Worm (Caenorhabditis elegans) whole organism, L1 larva: ENCODE data around the gene arrd-23.

Experiments
- C04F5.9 ChIP-seq: sonication (generic microtip); optimal IDR thresholded peaks from 2 replicates; lab custom pipeline; 2016; ENCODE audit warnings: missing genetic modification characterization, missing compliant biosample characterization
- F16B12.6 ChIP-seq: fragments of 150-350 bp; optimal IDR thresholded peaks from 2 replicates; lab custom pipeline; 2014; ENCODE audit warnings: missing biosample characterization, missing genetic modification characterization
- alr-1 ChIP-seq: fragments of 200-800 bp; sonication (Bioruptor generic); optimal IDR thresholded peaks from 2 replicates; lab custom pipeline; 2018; ENCODE audit warnings: borderline replicate concordance, mild to moderate bottlenecking, missing genetic modification characterization, missing compliant biosample characterization
- aly-2 ChIP-seq: fragments of 150-350 bp; optimal IDR thresholded peaks from 2 replicates; lab custom pipeline; 2014; ENCODE audit warnings: missing biosample characterization, missing genetic modification characterization
- ceh-63 ChIP-seq: fragments of 200-800 bp; sonication (Bioruptor generic); optimal IDR thresholded peaks from 2 replicates; lab custom pipeline; 2018; ENCODE audit warnings: mild to moderate bottlenecking, missing genetic modification characterization, missing compliant biosample characterization
- ceh-82 ChIP-seq, 3 experiments: fragments of 150-350 bp in 1 of 3; sonication (generic microtip) in 2 of 3; optimal IDR thresholded peaks; 2 replicates each; lab custom pipeline; 2014 to 2017; ENCODE audit warnings: missing biosample characterization in 3 of 3, missing genetic modification characterization in 3 of 3
- ceh-90 ChIP-seq: sonication (generic microtip); optimal IDR thresholded peaks from 2 replicates; lab custom pipeline; 2016; ENCODE audit warnings: missing genetic modification characterization, missing compliant biosample characterization
- dsc-1 ChIP-seq: sonication (generic microtip); optimal IDR thresholded peaks from 2 replicates; lab custom pipeline; 2016; ENCODE audit warnings: mild to moderate bottlenecking, missing genetic modification characterization, missing compliant biosample characterization
- efl-1 ChIP-seq, 4 experiments: fragments of 150-350 bp; optimal IDR thresholded peaks in 3 of 4; peaks in 1 of 4; 1 replicate in 1 of 4; 2 replicates in 3 of 4; lab custom pipeline; 2014; ENCODE audit warnings: missing biosample characterization in 2 of 4, missing genetic modification characterization in 2 of 4, missing genetic modification reagents in 2 of 4
- elt-2 ChIP-seq: sonication (generic microtip); optimal IDR thresholded peaks from 2 replicates; lab custom pipeline; 2016; ENCODE audit warnings: missing genetic modification characterization, mild to moderate bottlenecking, inconsistent platforms, missing compliant biosample characterization, missing genetic modification reagents
- ets-5 ChIP-seq: fragments of 200-800 bp; sonication (Bioruptor generic); IDR thresholded peaks from 2 replicates; pipeline ENCODE4 v1.3.6; 2022; ENCODE audit warnings: missing genetic modification characterization, missing compliant biosample characterization
- fkh-4 ChIP-seq: sonication (generic microtip); optimal IDR thresholded peaks from 2 replicates; lab custom pipeline; 2016; ENCODE audit warnings: missing compliant biosample characterization, missing genetic modification characterization, borderline replicate concordance
- fkh-8 ChIP-seq: sonication (generic microtip); optimal IDR thresholded peaks from 2 replicates; lab custom pipeline; 2016; ENCODE audit warnings: mild to moderate bottlenecking, missing genetic modification characterization, missing compliant biosample characterization
- hlh-17 ChIP-seq: fragments of 200-800 bp; sonication (Bioruptor generic); optimal IDR thresholded peaks from 2 replicates; lab custom pipeline; 2018; ENCODE audit warnings: missing genetic modification characterization, mild to moderate bottlenecking, missing compliant biosample characterization, moderate library complexity, borderline replicate concordance
- hpl-2 ChIP-seq: fragments of 150-350 bp; optimal IDR thresholded peaks from 2 replicates; lab custom pipeline; 2014; ENCODE audit warnings: missing biosample characterization, missing genetic modification reagents, missing genetic modification characterization
- irx-1 ChIP-seq: sonication (generic microtip); optimal IDR thresholded peaks from 2 replicates; lab custom pipeline; 2016; ENCODE audit warnings: missing genetic modification characterization, missing compliant biosample characterization
- jun-1 ChIP-seq: fragments of 150-350 bp; optimal IDR thresholded peaks from 2 replicates; lab custom pipeline; 2014; ENCODE audit warnings: missing biosample characterization, missing genetic modification reagents, missing genetic modification characterization
- lin-13 ChIP-seq: fragments of 150-350 bp; optimal IDR thresholded peaks from 2 replicates; lab custom pipeline; 2014; ENCODE audit warnings: missing biosample characterization, missing genetic modification reagents, missing genetic modification characterization
- lin-14 ChIP-seq: fragments of 200-800 bp; sonication (Bioruptor generic); optimal IDR thresholded peaks from 2 replicates; lab custom pipeline; 2018; ENCODE audit warnings: mild to moderate bottlenecking, missing genetic modification characterization, moderate library complexity, missing compliant biosample characterization
- lin-15B ChIP-seq: fragments of 150-350 bp; sonication (generic microtip); optimal IDR thresholded peaks from 3 replicates; lab custom pipeline; 2014; ENCODE audit warnings: missing biosample characterization, missing genetic modification characterization
- lin-35 ChIP-seq, 2 experiments: fragments of 150-350 bp; optimal IDR thresholded peaks; 2 replicates each; lab custom pipeline; 2014; ENCODE audit warnings: missing biosample characterization in 2 of 2, missing genetic modification characterization in 2 of 2, missing genetic modification reagents in 2 of 2
- lir-3 ChIP-seq: sonication (generic microtip); optimal IDR thresholded peaks from 2 replicates; lab custom pipeline; 2016; ENCODE audit warnings: mild to moderate bottlenecking, missing genetic modification characterization, moderate library complexity, missing compliant biosample characterization; ENCODE audit not compliant: poor library complexity
- lsy-2 ChIP-seq, 2 experiments: fragments of 150-350 bp; optimal IDR thresholded peaks; 2 replicates each; lab custom pipeline; 2014; ENCODE audit warnings: missing biosample characterization in 2 of 2, missing genetic modification characterization in 2 of 2
- mdl-1 ChIP-seq, 2 experiments: fragments of 150-350 bp; optimal IDR thresholded peaks; 2 replicates each; lab custom pipeline; 2014 to 2017; ENCODE audit warnings: missing biosample characterization in 2 of 2, missing genetic modification characterization in 2 of 2, inconsistent platforms in 1 of 2
- nhr-11 ChIP-seq: fragments of 150-350 bp; optimal IDR thresholded peaks from 2 replicates; lab custom pipeline; 2014; ENCODE audit warnings: missing biosample characterization, missing genetic modification characterization
- nhr-12 ChIP-seq: sonication (generic microtip); optimal IDR thresholded peaks from 2 replicates; lab custom pipeline; 2017; ENCODE audit warnings: missing biosample characterization, missing genetic modification characterization
- nhr-20 ChIP-seq: sonication (generic microtip); optimal IDR thresholded peaks from 2 replicates; lab custom pipeline; 2016; ENCODE audit warnings: mild to moderate bottlenecking, missing genetic modification characterization, missing compliant biosample characterization
- nhr-237 ChIP-seq: fragments of 150-350 bp; optimal IDR thresholded peaks from 2 replicates; lab custom pipeline; 2014; ENCODE audit warnings: missing biosample characterization, missing genetic modification characterization
- nhr-47 ChIP-seq: sonication (generic microtip); optimal IDR thresholded peaks from 2 replicates; lab custom pipeline; 2016; ENCODE audit warnings: mild to moderate bottlenecking, missing genetic modification characterization, moderate library complexity, missing compliant biosample characterization
- nhr-71 ChIP-seq: sonication (generic microtip); optimal IDR thresholded peaks from 2 replicates; lab custom pipeline; 2016; ENCODE audit warnings: mild to moderate bottlenecking, missing genetic modification characterization, moderate library complexity, missing compliant biosample characterization
- nhr-76 ChIP-seq: sonication (generic microtip); optimal IDR thresholded peaks from 2 replicates; lab custom pipeline; 2017; ENCODE audit warnings: missing biosample characterization, missing genetic modification characterization
- nhr-85 ChIP-seq: sonication (generic microtip); peaks from one replicate; lab custom pipeline; 2016; ENCODE audit warnings: missing genetic modification characterization, inconsistent platforms, missing compliant biosample characterization
- pag-3 ChIP-seq: sonication (generic microtip); optimal IDR thresholded peaks from 2 replicates; lab custom pipeline; 2017; ENCODE audit warnings: missing genetic modification characterization, mild to moderate bottlenecking, missing compliant biosample characterization, antibody characterized with exemption, borderline replicate concordance; ENCODE audit not compliant: insufficient read depth
- pax-3 ChIP-seq: fragments of 200-800 bp; sonication (Bioruptor generic); optimal IDR thresholded peaks from 2 replicates; lab custom pipeline; 2018; ENCODE audit warnings: mild to moderate bottlenecking, missing genetic modification characterization, moderate library complexity, missing compliant biosample characterization
- rnt-1 ChIP-seq: sonication (generic microtip); optimal IDR thresholded peaks from 2 replicates; lab custom pipeline; 2016; ENCODE audit warnings: mild to moderate bottlenecking, missing genetic modification characterization, moderate library complexity, missing compliant biosample characterization
- snu-23 ChIP-seq: sonication (generic microtip); optimal IDR thresholded peaks from 2 replicates; lab custom pipeline; 2016; ENCODE audit warnings: missing genetic modification characterization, missing compliant biosample characterization
- sptf-1 ChIP-seq: fragments of 150-350 bp; optimal IDR thresholded peaks from 2 replicates; lab custom pipeline; 2014; ENCODE audit warnings: missing biosample characterization, missing genetic modification characterization
- unc-130 ChIP-seq: fragments of 150-350 bp; optimal IDR thresholded peaks from 2 replicates; lab custom pipeline; 2017; ENCODE audit warnings: missing biosample characterization, missing genetic modification characterization, inconsistent platforms
- unc-30 ChIP-seq: sonication (generic microtip); optimal IDR thresholded peaks from 2 replicates; lab custom pipeline; 2017; ENCODE audit warnings: missing biosample characterization, missing genetic modification characterization
- unc-62 ChIP-seq: fragments of 150-350 bp; optimal IDR thresholded peaks from 2 replicates; lab custom pipeline; 2014; ENCODE audit warnings: missing biosample characterization, missing genetic modification reagents, missing genetic modification characterization
- xbp-1 ChIP-seq: sonication (generic microtip); optimal IDR thresholded peaks from 2 replicates; lab custom pipeline; 2016; ENCODE audit warnings: missing genetic modification characterization, missing compliant biosample characterization
- zag-1 ChIP-seq: fragments of 150-350 bp; optimal IDR thresholded peaks from 2 replicates; lab custom pipeline; 2014; ENCODE audit warnings: missing biosample characterization, missing genetic modification characterization
- ztf-4 ChIP-seq: fragments of 150-350 bp; optimal IDR thresholded peaks from 2 replicates; lab custom pipeline; 2014; ENCODE audit warnings: missing biosample characterization, missing genetic modification characterization

The arrd-23 gene

ce11 chrX:4853060-4853459 lies 32.7 kb upstream of the arrd-23 start, which contains the start of gene F39C12.1:
Gene F39C12.1, minus strand, starts transcription at chrX:4853195.
- TF ChIP-seq nhr-11 (tag; lab: Kevin White, UChicago) (no peak), rnt-1 (tag; lab: Kevin White, UChicago) (peak; percentile 79), nhr-12 (tag; lab: Kevin White, UChicago) (no peak), ceh-90 (tag; lab: Kevin White, UChicago) (peak; percentile 33), nhr-71 (tag; lab: Kevin White, UChicago) (no peak), hlh-17 (GFP tag; lab: Kevin White, UChicago) (no peak), alr-1 (no peak), unc-62 (GFP tag; lab: Kevin White, UChicago) (no peak), fkh-8 (no peak), lin-13 (GFP tag; lab: Kevin White, UChicago) (no peak), ceh-63 (GFP tag; lab: Kevin White, UChicago) (no peak), dsc-1 (tag; lab: Kevin White, UChicago) (no peak), lin-15B (no peak), lir-3 (tag; lab: Kevin White, UChicago) (peak; percentile 46), nhr-85 (tag; lab: Kevin White, UChicago) (peak; percentile 27), lsy-2 (tag; optimal IDR thresholded peaks at IDR 0.05; lab: Kevin White, UChicago) (no peak), pag-3 (tag; lab: Kevin White, UChicago) (peak; percentile 94), jun-1 (tag; lab: Kevin White, UChicago) (no peak), unc-130 (tag; lab: Kevin White, UChicago) (no peak), ceh-82 (tag; optimal IDR thresholded peaks at IDR 0.05; lab: Kevin White, UChicago) (peak in 2 of 3 experiments; percentile 24 to 26), ets-5 (GFP tag; lab: Robert Waterston, UW) (no peak), irx-1 (tag; lab: Kevin White, UChicago) (no peak), hpl-2 (GFP tag; lab: Kevin White, UChicago) (no peak), nhr-237 (tag; lab: Kevin White, UChicago) (no peak), mdl-1 (tag; optimal IDR thresholded peaks at IDR 0.05; lab: Kevin White, UChicago) (no peak), sptf-1 (tag; lab: Kevin White, UChicago) (no peak), lin-14 (GFP tag; lab: Kevin White, UChicago) (peak; percentile 84), lin-35 (GFP tag; optimal IDR thresholded peaks at IDR 0.05; lab: Kevin White, UChicago) (peak in 1 of 2 experiments; percentile 52), unc-30 (tag; lab: Kevin White, UChicago) (no peak), fkh-4 (tag; lab: Kevin White, UChicago) (no peak), C04F5.9 (no peak), pax-3 (tag; lab: Kevin White, UChicago) (no peak), ztf-4 (tag; lab: Kevin White, UChicago) (no peak), efl-1 (optimal IDR thresholded peaks at IDR 0.05; lab: Kevin White, UChicago) (peak in 1 of 2 experiments; percentile 1), efl-1 (GFP tag; optimal IDR thresholded peaks at IDR 0.05 in 1 of 2; lab: Kevin White, UChicago) (peak in 1 of 2 experiments; percentile 15), aly-2 (tag; lab: Kevin White, UChicago) (no peak), elt-2 (peak; percentile 55), xbp-1 (tag; lab: Kevin White, UChicago) (peak; percentile 31), F16B12.6 (tag; lab: Kevin White, UChicago) (no peak), zag-1 (tag; lab: Kevin White, UChicago) (no peak), nhr-47 (tag; lab: Kevin White, UChicago) (no peak), snu-23 (GFP tag; lab: Kevin White, UChicago) (peak; percentile 60), nhr-76 (no peak), nhr-20 (tag; lab: Kevin White, UChicago) (peak; percentile 54)
